Worm (Caenorhabditis elegans): ENCODE data around the gene Y49F6B.2.
"Not testable (repeated sequence)": the region's sequence is repeated elsewhere in the genome, so short reads cannot be mapped to it uniquely, and the experiment has no call there.

Y49F6B.2 gene

ce11 chrII:3476536-3476935, 26.2 kb upstream of the Y49F6B.2 start:
- TF ChIP-seq him-1 (tag; optimal IDR thresholded peaks at IDR 0.05): no peak

- TF ChIP-seq him-1 (tag; optimal IDR thresholded peaks at IDR 0.05) (no peak), W03F9.2 (tag; optimal IDR thresholded peaks at IDR 0.05) (no peak), dao-5 (tag; optimal IDR thresholded peaks at IDR 0.05) (no peak)
Measured at ce11 chrII:3477171-3477570, 25.6 kb upstream of the Y49F6B.2 start, which contains the start of gene fbxb-104. Gene fbxb-104 (minus strand): TSS chrII:3477271.

- no peak for TF ChIP-seq dao-5 (tag; optimal IDR thresholded peaks at IDR 0.05)
- no peak for TF ChIP-seq W03F9.2 (tag; optimal IDR thresholded peaks at IDR 0.05)
- no peak for TF ChIP-seq him-1 (tag; optimal IDR thresholded peaks at IDR 0.05)
Measured at ce11 chrII:3481584-3481983, 21.2 kb upstream of the Y49F6B.2 start, which contains the start of gene Y49F6B.8. Gene Y49F6B.8 (minus strand): TSS chrII:3481684.

ce11 chrII:3482231-3482630, 20.5 kb upstream of the Y49F6B.2 start, which contains the start of gene smu-2:
Gene smu-2 (plus strand): TSS chrII:3482408.
- TF ChIP-seq dao-5 (tag; optimal IDR thresholded peaks at IDR 0.05) (no peak), W03F9.2 (tag; optimal IDR thresholded peaks at IDR 0.05) (no peak), him-1 (tag; optimal IDR thresholded peaks at IDR 0.05) (no peak)

- TF ChIP-seq W03F9.2, him-1, dao-5 (tag; optimal IDR thresholded peaks at IDR 0.05): not testable (repeated sequence)
Measured at ce11 chrII:3490797-3491196, 12.0 kb upstream of the Y49F6B.2 start, which contains the start of gene fbxb-112. Gene fbxb-112 (plus strand): TSS chrII:3491097.

ce11 chrII:3499386-3499785, 3.4 kb upstream of the Y49F6B.2 start, which contains the start of gene Y49F6B.9:
Gene Y49F6B.9 (minus strand): TSS chrII:3499387.
- TF ChIP-seq dao-5 (tag; optimal IDR thresholded peaks at IDR 0.05) (no peak), him-1 (tag; optimal IDR thresholded peaks at IDR 0.05) (no peak), W03F9.2 (tag; optimal IDR thresholded peaks at IDR 0.05) (no peak)

- TF ChIP-seq him-1 (tag; optimal IDR thresholded peaks at IDR 0.05) (no peak), dao-5 (tag; optimal IDR thresholded peaks at IDR 0.05) (no peak), W03F9.2 (tag; optimal IDR thresholded peaks at IDR 0.05) (no peak)
Measured at ce11 chrII:3500373-3500772, 2.4 kb upstream of the Y49F6B.2 start.

ce11 chrII:3502011-3502410, 757 bp upstream of the Y49F6B.2 start:
- TF ChIP-seq him-1 (tag; optimal IDR thresholded peaks at IDR 0.05): no peak
- no peak for TF ChIP-seq W03F9.2 (tag; optimal IDR thresholded peaks at IDR 0.05)
- no peak for TF ChIP-seq dao-5 (tag; optimal IDR thresholded peaks at IDR 0.05)

ce11 chrII:3504717-3505116, 1.9 kb downstream of the Y49F6B.2 start, which contains the start of gene cyh-1:
Gene cyh-1 (plus strand): TSS chrII:3505017.
- TF ChIP-seq dao-5 (tag; optimal IDR thresholded peaks at IDR 0.05): no peak
- TF ChIP-seq W03F9.2 (tag; optimal IDR thresholded peaks at IDR 0.05): no peak
- TF ChIP-seq him-1 (tag; optimal IDR thresholded peaks at IDR 0.05): no peak

ce11 chrII:3512240-3512639, 9.5 kb downstream of the Y49F6B.2 start, which contains the start of gene Y49F6B.19:
Gene Y49F6B.19 (minus strand): TSS chrII:3512340.
- TF ChIP-seq dao-5 (tag; optimal IDR thresholded peaks at IDR 0.05) (no peak), him-1 (tag; optimal IDR thresholded peaks at IDR 0.05) (no peak), W03F9.2 (tag; optimal IDR thresholded peaks at IDR 0.05) (no peak)

ce11 chrII:3514631-3515030, 11.9 kb downstream of the Y49F6B.2 start, which contains the start of gene srz-5:
Gene srz-5 (minus strand): TSS chrII:3514731.
- TF ChIP-seq dao-5 (tag; optimal IDR thresholded peaks at IDR 0.05): no peak
- TF ChIP-seq W03F9.2 (tag; optimal IDR thresholded peaks at IDR 0.05): no peak
- no peak for TF ChIP-seq him-1 (tag; optimal IDR thresholded peaks at IDR 0.05)

- no peak for TF ChIP-seq W03F9.2 (tag; optimal IDR thresholded peaks at IDR 0.05)
- no peak for TF ChIP-seq dao-5 (tag; optimal IDR thresholded peaks at IDR 0.05)
- no peak for TF ChIP-seq him-1 (tag; optimal IDR thresholded peaks at IDR 0.05)
Measured at ce11 chrII:3515384-3516053, 12.8 kb downstream of the Y49F6B.2 start, which contains the start of the genes Y49F6B.14 and clec-125. Gene Y49F6B.14 (minus strand): TSS chrII:3515484. Gene clec-125 (plus strand): TSS chrII:3516003.

ce11 chrII:3516175-3516574, 13.4 kb downstream of the Y49F6B.2 start:
- TF ChIP-seq him-1 (tag; optimal IDR thresholded peaks at IDR 0.05): no peak
- no peak for TF ChIP-seq dao-5 (tag; optimal IDR thresholded peaks at IDR 0.05)
- no peak for TF ChIP-seq W03F9.2 (tag; optimal IDR thresholded peaks at IDR 0.05)

- peak; percentile 15 for TF ChIP-seq dao-5 (tag; optimal IDR thresholded peaks at IDR 0.05)
- peak; percentile 41 for TF ChIP-seq W03F9.2 (tag; optimal IDR thresholded peaks at IDR 0.05)
- peak; percentile 79 for TF ChIP-seq him-1 (tag; optimal IDR thresholded peaks at IDR 0.05)
Measured at ce11 chrII:3518961-3519544, 16.3 kb downstream of the Y49F6B.2 start, which contains the start of gene clec-126. Gene clec-126 (plus strand): TSS chrII:3519494.

Measured in whole organism, L4/young adult.